Worm (Caenorhabditis elegans) whole organism, midembryonic: ENCODE measurements around the gene ZK686.1.

Experiments used
- cog-1 ChIP-seq: sonication (generic microtip); optimal IDR thresholded peaks from 2 replicates; lab custom pipeline; 2016; ENCODE audit warnings: missing genetic modification characterization, missing compliant biosample characterization
- flt-1 ChIP-seq: fragments of 200-800 bp; sonication (Bioruptor generic); IDR thresholded peaks from 2 replicates; pipeline ENCODE4 v1.3.6; 2022; ENCODE audit warnings: missing genetic modification characterization, missing compliant biosample characterization
- klf-2 ChIP-seq: fragments of 200-800 bp; sonication (Bioruptor generic); conservative IDR thresholded peaks from 2 replicates; pipeline ENCODE4 v1.3.6; 2022; ENCODE audit warnings: missing genetic modification reagents, missing genetic modification characterization, missing compliant biosample characterization
- med-1 ChIP-seq: sonication (generic microtip); optimal IDR thresholded peaks from 2 replicates; lab custom pipeline; 2017; ENCODE audit warnings: missing genetic modification characterization, mild to moderate bottlenecking, missing compliant biosample characterization, antibody characterized with exemption, missing genetic modification reagents; ENCODE audit not compliant: insufficient read depth
- ref-1 ChIP-seq: fragments of 200-800 bp; sonication (Bioruptor generic); conservative IDR thresholded peaks from 2 replicates; pipeline ENCODE4 v1.3.6; 2022; ENCODE audit warnings: missing genetic modification reagents, missing genetic modification characterization, missing compliant biosample characterization

- TF ChIP-seq flt-1 (GFP tag; lab: Robert Waterston, UW) (no peak), med-1 (GFP tag; lab: Kevin White, UChicago) (no peak), klf-2 (no peak), ref-1 (GFP tag; lab: Robert Waterston, UW) (no peak), cog-1 (tag; lab: Kevin White, UChicago) (no peak)
These were observed 10.4 kb downstream of the ZK686.1 start, which contains the start of gene mab-5 for ce11 chrIII:7783354-7783753.
